Fruit fly (Drosophila melanogaster) S2 (cell line): ENCODE measurements around the gene CAH8.

ENCODE experiments used
- CG8478 ChIP-seq: fragments of >200 bp; optimal IDR thresholded peaks from 2 replicates; lab custom pipeline; 2018
- CTCF ChIP-seq, 2 experiments: fragments of >200 bp; optimal IDR thresholded peaks; 2 replicates each; lab custom pipeline; 2018

The CAH8 gene

DNA sequence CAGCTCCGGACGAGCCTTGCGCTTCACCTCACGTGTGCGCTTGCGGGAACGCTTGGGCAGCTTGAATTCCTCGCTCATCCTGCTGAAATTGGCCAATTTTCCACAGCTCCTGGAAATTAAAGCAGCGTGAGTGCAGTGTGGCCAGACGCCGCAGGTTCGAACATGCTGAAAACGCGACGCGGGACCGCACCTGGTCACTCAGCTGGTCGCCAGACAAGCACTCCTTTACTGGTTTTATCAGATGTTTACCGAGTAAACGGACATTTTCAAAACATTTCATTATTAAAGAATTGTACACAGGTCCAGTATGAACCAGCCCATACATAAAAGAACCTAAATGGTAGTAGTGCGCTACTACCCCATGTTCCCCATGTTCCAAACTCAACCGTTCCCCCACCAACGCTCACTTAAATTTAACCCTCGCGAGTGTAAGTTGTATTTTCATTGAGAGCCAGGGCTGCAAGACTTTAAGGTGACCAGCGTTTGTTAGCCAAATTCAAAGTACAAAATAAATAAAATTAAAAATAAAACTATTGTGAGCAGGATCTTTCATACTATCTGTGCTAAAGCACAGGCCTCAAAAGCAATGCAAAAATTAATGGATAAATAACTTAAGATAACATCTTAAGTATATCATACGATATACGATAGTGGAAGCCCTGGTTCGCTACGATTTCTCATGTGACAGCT is 27.2 kb downstream of the CAH8 start, which contains the start of the genes JMJD6, CG7071 and Muted:
JMJD6 (minus strand) TSS at position 154 of the 690 bp plus-strand sequence.
CG7071 (plus strand) TSS at position 403 of the 690 bp plus-strand sequence.
Muted (plus strand) TSS at position 403 of the 690 bp plus-strand sequence.
- TF ChIP-seq CG8478 (lab: Kevin White, UChicago), result no peak
- peak in 1 of 2 experiments; percentile 32 for TF ChIP-seq CTCF (optimal IDR thresholded peaks at IDR 0.05; lab: Kevin White, UChicago)

DNA sequence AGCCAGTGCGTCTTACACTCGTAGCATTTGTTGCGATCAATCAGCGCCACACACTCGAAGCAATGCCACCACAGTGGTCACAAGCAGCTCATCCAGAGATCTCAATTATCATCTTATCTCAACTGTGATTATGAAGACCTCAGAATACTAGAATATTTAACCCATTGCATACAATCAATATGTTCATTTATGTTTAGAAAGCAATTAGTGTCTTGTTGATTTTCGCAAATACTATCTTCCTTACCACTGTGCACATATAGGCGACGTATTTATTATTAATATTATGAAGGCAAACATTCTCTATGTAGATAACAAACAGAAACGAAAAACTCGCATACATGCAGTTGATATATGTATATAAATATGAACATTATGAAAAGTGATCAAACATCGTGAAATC is 30.7 kb downstream of the CAH8 start:
- no peak for TF ChIP-seq CG8478 (lab: Kevin White, UChicago)
- no peak for TF ChIP-seq CTCF (optimal IDR thresholded peaks at IDR 0.05; lab: Kevin White, UChicago)

DNA sequence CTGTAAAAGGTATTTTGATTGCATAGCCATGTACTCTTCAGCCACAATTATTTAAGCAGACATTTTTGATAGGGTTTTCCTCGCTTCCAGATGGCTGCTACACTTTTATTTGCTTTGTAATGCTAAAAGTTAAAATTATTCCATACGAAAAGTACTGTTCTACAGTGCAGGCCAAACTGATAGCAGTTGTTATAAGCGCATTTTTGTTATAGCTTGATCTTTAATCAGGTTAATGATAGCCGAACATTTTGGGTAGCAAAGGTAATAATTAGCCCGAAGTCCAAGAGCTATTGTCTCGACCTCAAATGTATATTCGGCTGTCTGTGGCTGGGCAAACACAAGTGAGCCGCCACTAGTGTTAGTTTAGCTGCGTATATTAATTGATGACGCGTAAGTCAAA is 31.6 kb downstream of the CAH8 start:
- TF ChIP-seq CTCF (optimal IDR thresholded peaks at IDR 0.05; lab: Kevin White, UChicago) (no peak), CG8478 (lab: Kevin White, UChicago) (no peak)

DNA sequence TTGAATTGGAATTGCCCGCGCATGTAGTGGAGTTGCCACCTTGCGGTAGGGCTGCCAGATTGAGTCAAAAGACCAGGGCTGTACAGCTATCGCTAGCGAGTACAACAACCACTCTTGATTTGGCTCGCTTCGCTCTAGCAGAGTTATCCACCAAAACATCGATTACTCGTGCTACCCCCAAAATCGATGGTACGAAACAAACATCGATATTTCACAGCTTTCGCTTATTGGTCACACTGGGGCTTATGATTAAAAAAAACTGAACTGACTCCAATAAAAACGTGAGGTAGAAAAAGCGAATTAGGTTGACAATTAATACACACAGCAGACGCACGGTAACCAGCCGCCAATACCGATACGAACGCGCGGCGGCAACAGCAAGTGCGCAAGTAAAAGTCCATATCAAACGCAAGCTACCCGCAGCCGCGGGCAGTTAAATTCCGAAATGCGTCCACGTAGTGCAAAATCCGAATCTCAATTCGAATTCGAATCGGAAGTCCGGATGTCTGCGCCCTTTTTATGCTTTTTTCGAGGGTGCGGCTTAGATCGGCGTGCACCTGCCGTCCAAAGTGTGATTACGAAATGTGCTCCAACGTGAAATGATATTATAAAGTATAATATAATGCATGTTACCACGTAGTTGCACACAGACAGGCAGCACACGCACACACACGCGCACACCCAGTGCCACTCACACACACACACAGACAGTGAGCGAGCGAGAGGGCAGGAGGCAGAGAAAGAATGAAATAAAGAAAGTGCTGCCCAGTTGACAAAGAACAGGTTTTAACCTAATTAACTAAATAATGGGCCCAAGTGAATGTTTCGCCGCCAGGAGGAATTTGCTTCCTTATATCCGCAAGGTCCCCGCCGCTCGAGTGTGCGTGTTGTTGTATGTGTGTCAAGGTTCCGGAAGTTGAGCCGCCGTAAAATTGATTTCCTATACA is 32.8 kb downstream of the CAH8 start, which contains the start of gene Sar1:
Sar1 (plus strand) TSS at position 222 of the 947 bp plus-strand sequence.
- TF ChIP-seq CG8478 (lab: Kevin White, UChicago), result no peak
- TF ChIP-seq CTCF (optimal IDR thresholded peaks at IDR 0.05; lab: Kevin White, UChicago), result peak; percentile 72 to 77

DNA sequence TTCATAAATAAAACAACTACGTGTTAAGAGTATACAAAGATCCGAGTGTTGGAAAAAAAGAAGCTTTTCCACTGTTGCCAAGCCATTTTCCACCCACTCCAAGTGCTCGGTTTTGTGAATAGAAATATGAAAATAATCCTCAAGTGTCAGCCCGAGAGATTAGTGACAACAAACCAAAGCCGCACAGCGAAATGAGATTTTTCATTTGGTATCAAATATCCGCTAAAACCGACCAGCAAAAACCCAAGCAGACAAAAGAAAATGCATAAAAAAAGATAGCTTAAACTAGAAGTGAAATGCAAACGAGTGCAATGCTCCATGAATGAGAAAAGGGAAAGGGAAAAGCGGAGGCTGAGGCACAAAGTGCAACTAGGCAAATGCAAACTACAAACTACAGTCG is 38.1 kb downstream of the CAH8 start, which contains the start of gene rdhB:
rdhB (plus strand) TSS at position 301 of the 400 bp plus-strand sequence.
- no peak for TF ChIP-seq CG8478 (lab: Kevin White, UChicago)
- no peak for TF ChIP-seq CTCF (optimal IDR thresholded peaks at IDR 0.05; lab: Kevin White, UChicago)

DNA sequence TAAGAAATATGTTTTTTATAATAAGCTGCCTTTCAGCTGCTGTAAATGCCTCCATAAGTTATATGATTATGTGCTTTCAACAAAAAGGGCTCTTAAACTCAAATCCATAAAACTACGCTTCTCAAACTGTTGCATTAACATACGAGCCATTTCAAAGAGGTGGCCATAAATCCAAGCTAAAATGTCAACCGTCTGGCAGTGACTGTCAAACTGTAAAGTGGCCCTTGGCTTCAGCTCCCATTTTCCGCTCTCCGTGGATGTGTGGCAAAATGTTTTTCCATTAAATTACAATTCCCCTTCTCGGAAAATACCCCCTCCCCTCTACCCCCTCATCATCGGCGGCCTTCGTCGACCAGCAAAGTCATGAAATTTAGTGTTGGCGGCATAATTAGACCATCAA is 46.8 kb downstream of the CAH8 start:
- TF ChIP-seq CTCF (optimal IDR thresholded peaks at IDR 0.05; lab: Kevin White, UChicago) (no peak), CG8478 (lab: Kevin White, UChicago) (no peak)

DNA sequence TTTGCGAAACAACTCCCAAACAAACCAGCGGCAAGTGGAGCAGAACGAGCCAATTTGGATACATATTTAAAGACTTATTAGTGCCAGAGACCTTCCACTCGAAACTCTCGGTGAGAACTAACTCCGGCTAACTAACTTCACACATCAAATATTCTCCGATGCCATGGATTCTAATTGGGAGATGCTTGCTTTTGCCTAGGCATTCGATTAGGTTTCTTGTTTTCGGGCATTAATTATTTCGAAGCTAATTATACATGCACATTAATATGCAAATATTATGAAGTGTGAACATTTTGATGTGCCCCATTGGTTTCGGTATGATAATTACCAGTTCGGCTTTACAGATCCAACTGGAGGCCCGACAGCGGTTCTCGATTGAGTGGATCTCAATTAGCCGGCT is 47.4 kb downstream of the CAH8 start, which contains the start of gene CG5386:
CG5386 (minus strand) TSS at position 101 of the 400 bp plus-strand sequence.
- no peak for TF ChIP-seq CG8478 (lab: Kevin White, UChicago)
- no peak for TF ChIP-seq CTCF (optimal IDR thresholded peaks at IDR 0.05; lab: Kevin White, UChicago)

DNA sequence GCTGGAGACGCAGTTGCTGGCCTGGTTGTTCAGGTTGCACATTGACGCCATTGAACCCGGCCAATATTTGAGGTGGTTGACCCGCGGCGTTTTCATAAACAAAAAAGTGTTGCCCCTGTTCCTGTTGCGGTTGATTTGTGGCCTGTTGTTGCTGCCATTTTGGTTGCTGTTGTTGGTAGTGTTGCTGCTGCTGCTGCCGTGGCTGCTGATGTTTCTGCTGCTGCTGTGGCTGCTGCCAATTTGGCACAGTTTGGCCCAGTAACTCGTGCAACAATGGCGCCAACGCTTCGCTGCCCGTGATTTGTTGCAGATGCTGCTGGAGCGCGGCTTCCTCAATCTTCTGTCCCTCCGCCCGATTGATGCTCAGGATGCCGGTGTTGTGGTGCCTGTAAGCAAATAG is 47.9 kb downstream of the CAH8 start:
- TF ChIP-seq CG8478 (lab: Kevin White, UChicago) (no peak), CTCF (optimal IDR thresholded peaks at IDR 0.05; lab: Kevin White, UChicago) (no peak)

DNA sequence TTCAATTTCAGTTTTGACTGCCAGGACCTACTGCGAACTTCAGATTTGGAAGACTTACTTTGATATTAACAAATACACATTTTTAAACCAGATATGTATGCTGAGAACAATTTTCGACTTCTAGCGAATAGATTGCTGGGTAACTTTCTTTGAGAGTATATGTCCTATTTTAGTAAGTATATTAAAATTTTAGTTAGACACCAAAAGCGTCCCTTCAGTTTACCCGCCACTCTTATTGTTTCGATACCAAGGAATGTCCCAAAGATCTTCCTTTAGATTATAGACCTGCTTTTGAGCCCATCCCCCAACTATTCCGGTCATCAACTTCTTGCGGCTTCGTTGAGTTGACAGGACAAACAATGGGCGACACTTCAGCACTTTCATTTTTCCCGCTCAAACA is 49.3 kb downstream of the CAH8 start, which contains the start of gene CG5388:
CG5388 (minus strand) TSS at position 101 of the 400 bp plus-strand sequence.
- TF ChIP-seq CG8478 (lab: Kevin White, UChicago), result no peak

DNA sequence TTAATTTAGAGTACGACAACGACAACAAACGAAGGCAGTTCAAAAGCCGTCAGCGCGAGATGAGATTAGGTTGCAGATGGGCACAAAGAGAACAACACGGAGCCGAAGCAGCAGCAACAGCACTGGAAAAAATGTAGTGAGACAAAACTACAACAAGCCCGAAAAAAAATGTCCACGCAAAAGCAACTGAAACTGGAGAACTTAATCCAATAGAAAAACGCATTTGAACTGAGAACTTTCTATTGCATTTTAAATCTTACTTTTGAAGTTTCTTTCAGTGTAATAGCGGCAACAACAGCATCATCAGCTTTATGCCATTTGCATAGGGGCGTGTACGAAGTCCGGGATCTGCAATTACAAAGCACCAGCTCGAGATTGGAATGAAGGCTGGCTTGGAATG is 50.0 kb downstream of the CAH8 start:
- TF ChIP-seq CG8478 (lab: Kevin White, UChicago) (no peak), CTCF (optimal IDR thresholded peaks at IDR 0.05; lab: Kevin White, UChicago) (no peak)
